Worm (Caenorhabditis elegans) whole organism, midembryonic: ENCODE results near the gene ugt-30.

Experiments used
- cog-1 ChIP-seq: sonication (generic microtip); optimal IDR thresholded peaks from 2 replicates; lab custom pipeline; 2016; ENCODE audit warnings: missing genetic modification characterization, missing compliant biosample characterization
- flt-1 ChIP-seq: fragments of 200-800 bp; sonication (Bioruptor generic); IDR thresholded peaks from 2 replicates; pipeline ENCODE4 v1.3.6; 2022; ENCODE audit warnings: missing genetic modification characterization, missing compliant biosample characterization
- klf-2 ChIP-seq: fragments of 200-800 bp; sonication (Bioruptor generic); conservative IDR thresholded peaks from 2 replicates; pipeline ENCODE4 v1.3.6; 2022; ENCODE audit warnings: missing genetic modification reagents, missing genetic modification characterization, missing compliant biosample characterization
- med-1 ChIP-seq: sonication (generic microtip); optimal IDR thresholded peaks from 2 replicates; lab custom pipeline; 2017; ENCODE audit warnings: missing genetic modification characterization, mild to moderate bottlenecking, missing compliant biosample characterization, antibody characterized with exemption, missing genetic modification reagents; ENCODE audit not compliant: insufficient read depth
- ref-1 ChIP-seq: fragments of 200-800 bp; sonication (Bioruptor generic); conservative IDR thresholded peaks from 2 replicates; pipeline ENCODE4 v1.3.6; 2022; ENCODE audit warnings: missing genetic modification reagents, missing genetic modification characterization, missing compliant biosample characterization
- tab-1 ChIP-seq: fragments of 200-800 bp; sonication (Bioruptor generic); IDR thresholded peaks from 2 replicates; pipeline ENCODE4 v1.3.6; 2022; ENCODE audit warnings: missing genetic modification characterization, missing compliant biosample characterization
- ztf-23 ChIP-seq: fragments of 200-800 bp; sonication (Bioruptor generic); IDR thresholded peaks from 2 replicates; pipeline ENCODE4 v1.3.6; 2022; ENCODE audit warnings: missing genetic modification reagents, missing genetic modification characterization, missing compliant biosample characterization
- ztf-29 ChIP-seq: fragments of 200-800 bp; sonication (Bioruptor generic); IDR thresholded peaks from 2 replicates; pipeline ENCODE4 v1.3.6; 2022; ENCODE audit warnings: missing genetic modification reagents, missing genetic modification characterization, missing compliant biosample characterization

ce11 chrV:15119517-15119916 lies 5.5 kb downstream of the ugt-30 start, which contains the start of gene flor-1:
- no peak for TF ChIP-seq cog-1 (tag; lab: Kevin White, UChicago)
- no peak for TF ChIP-seq flt-1
- TF ChIP-seq ref-1 (GFP tag; lab: Robert Waterston, UW): no peak
- TF ChIP-seq ztf-29 (GFP tag; lab: Robert Waterston, UW): no peak
- TF ChIP-seq tab-1 (GFP tag; lab: Robert Waterston, UW): no peak
- no peak for TF ChIP-seq klf-2 (GFP tag; lab: Robert Waterston, UW)
- TF ChIP-seq med-1: no peak
- TF ChIP-seq ztf-23 (GFP tag; lab: Robert Waterston, UW): no peak
